Worm (Caenorhabditis elegans) whole organism, L1 larva: Measurements from ENCODE around the gene tag-115.

Experiments
- C34B4.2 ChIP-seq: sonication (generic microtip); optimal IDR thresholded peaks from 2 replicates; lab custom pipeline; 2017; ENCODE audit warnings: mild to moderate bottlenecking, missing genetic modification characterization, missing compliant biosample characterization
- F16B12.6 ChIP-seq: fragments of 150-350 bp; optimal IDR thresholded peaks from 2 replicates; lab custom pipeline; 2014; ENCODE audit warnings: missing biosample characterization, missing genetic modification characterization
- ama-1 ChIP-seq: fragments of 150-350 bp; optimal IDR thresholded peaks from 2 replicates; lab custom pipeline; 2014
- blmp-1 ChIP-seq: fragments of 150-350 bp; optimal IDR thresholded peaks from 2 replicates; lab custom pipeline; 2014; ENCODE audit warnings: missing biosample characterization, missing genetic modification characterization
- ceh-63 ChIP-seq: fragments of 200-800 bp; sonication (Bioruptor generic); optimal IDR thresholded peaks from 2 replicates; lab custom pipeline; 2018; ENCODE audit warnings: mild to moderate bottlenecking, missing genetic modification characterization, missing compliant biosample characterization
- ces-1 ChIP-seq: fragments of 150-350 bp; optimal IDR thresholded peaks from 2 replicates; lab custom pipeline; 2014; ENCODE audit warnings: missing biosample characterization, missing genetic modification reagents, missing genetic modification characterization
- dpl-1 ChIP-seq, 3 experiments: fragments of 150-350 bp in 2 of 3; sonication (generic microtip) in 1 of 3; optimal IDR thresholded peaks; 2 replicates each; lab custom pipeline; 2014 to 2017; ENCODE audit warnings: missing biosample characterization in 3 of 3, missing genetic modification characterization in 3 of 3, missing genetic modification reagents in 3 of 3
- efl-1 ChIP-seq, 4 experiments: fragments of 150-350 bp; optimal IDR thresholded peaks in 3 of 4; peaks in 1 of 4; 1 replicate in 1 of 4; 2 replicates in 3 of 4; lab custom pipeline; 2014; ENCODE audit warnings: missing biosample characterization in 2 of 4, missing genetic modification characterization in 2 of 4, missing genetic modification reagents in 2 of 4
- elt-3 ChIP-seq, 6 experiments: fragments of 150-350 bp in 1 of 6; sonication (generic microtip); optimal IDR thresholded peaks; 2 replicates each; lab custom pipeline; 2017 to 2018; ENCODE audit warnings: missing biosample characterization in 6 of 6, missing genetic modification characterization in 6 of 6, inconsistent platforms in 1 of 6
- fkh-10 ChIP-seq: sonication (generic microtip); optimal IDR thresholded peaks from 2 replicates; lab custom pipeline; 2017; ENCODE audit warnings: missing biosample characterization, missing genetic modification reagents, missing genetic modification characterization
- fkh-4 ChIP-seq: sonication (generic microtip); optimal IDR thresholded peaks from 2 replicates; lab custom pipeline; 2016; ENCODE audit warnings: missing compliant biosample characterization, missing genetic modification characterization, borderline replicate concordance
- grh-1 ChIP-seq: fragments of 200-800 bp; sonication (Bioruptor generic); IDR thresholded peaks from 2 replicates; pipeline ENCODE4 v1.3.6; 2022; ENCODE audit warnings: missing genetic modification reagents, missing genetic modification characterization, missing compliant biosample characterization
- hlh-17 ChIP-seq: fragments of 200-800 bp; sonication (Bioruptor generic); optimal IDR thresholded peaks from 2 replicates; lab custom pipeline; 2018; ENCODE audit warnings: missing genetic modification characterization, mild to moderate bottlenecking, missing compliant biosample characterization, moderate library complexity, borderline replicate concordance
- irx-1 ChIP-seq: sonication (generic microtip); optimal IDR thresholded peaks from 2 replicates; lab custom pipeline; 2016; ENCODE audit warnings: missing genetic modification characterization, missing compliant biosample characterization
- jun-1 ChIP-seq: fragments of 150-350 bp; optimal IDR thresholded peaks from 2 replicates; lab custom pipeline; 2014; ENCODE audit warnings: missing biosample characterization, missing genetic modification reagents, missing genetic modification characterization
- lin-13 ChIP-seq: fragments of 150-350 bp; optimal IDR thresholded peaks from 2 replicates; lab custom pipeline; 2014; ENCODE audit warnings: missing biosample characterization, missing genetic modification reagents, missing genetic modification characterization
- lin-14 ChIP-seq: fragments of 200-800 bp; sonication (Bioruptor generic); optimal IDR thresholded peaks from 2 replicates; lab custom pipeline; 2018; ENCODE audit warnings: mild to moderate bottlenecking, missing genetic modification characterization, moderate library complexity, missing compliant biosample characterization
- lin-15B ChIP-seq: fragments of 150-350 bp; sonication (generic microtip); optimal IDR thresholded peaks from 3 replicates; lab custom pipeline; 2014; ENCODE audit warnings: missing biosample characterization, missing genetic modification characterization
- lin-35 ChIP-seq, 2 experiments: fragments of 150-350 bp; optimal IDR thresholded peaks; 2 replicates each; lab custom pipeline; 2014; ENCODE audit warnings: missing biosample characterization in 2 of 2, missing genetic modification characterization in 2 of 2, missing genetic modification reagents in 2 of 2
- lin-39 ChIP-seq: fragments of 150-350 bp; optimal IDR thresholded peaks from 2 replicates; lab custom pipeline; 2014; ENCODE audit warnings: missing biosample characterization, missing genetic modification reagents, missing genetic modification characterization
- lir-3 ChIP-seq: sonication (generic microtip); optimal IDR thresholded peaks from 2 replicates; lab custom pipeline; 2016; ENCODE audit warnings: mild to moderate bottlenecking, missing genetic modification characterization, moderate library complexity, missing compliant biosample characterization; ENCODE audit not compliant: poor library complexity
- lsy-2 ChIP-seq, 2 experiments: fragments of 150-350 bp; optimal IDR thresholded peaks; 2 replicates each; lab custom pipeline; 2014; ENCODE audit warnings: missing biosample characterization in 2 of 2, missing genetic modification characterization in 2 of 2
- nhr-11 ChIP-seq: fragments of 150-350 bp; optimal IDR thresholded peaks from 2 replicates; lab custom pipeline; 2014; ENCODE audit warnings: missing biosample characterization, missing genetic modification characterization
- nhr-12 ChIP-seq: sonication (generic microtip); optimal IDR thresholded peaks from 2 replicates; lab custom pipeline; 2017; ENCODE audit warnings: missing biosample characterization, missing genetic modification characterization
- nhr-19 ChIP-seq: fragments of 200-800 bp; sonication (Bioruptor generic); conservative IDR thresholded peaks from 2 replicates; pipeline ENCODE4 v1.3.6; 2022; ENCODE audit warnings: missing genetic modification characterization, missing compliant biosample characterization
- nhr-237 ChIP-seq: fragments of 150-350 bp; optimal IDR thresholded peaks from 2 replicates; lab custom pipeline; 2014; ENCODE audit warnings: missing biosample characterization, missing genetic modification characterization
- nhr-28 ChIP-seq: fragments of 150-350 bp; optimal IDR thresholded peaks from 2 replicates; lab custom pipeline; 2014; ENCODE audit warnings: missing biosample characterization, missing genetic modification characterization
- nhr-47 ChIP-seq: sonication (generic microtip); optimal IDR thresholded peaks from 2 replicates; lab custom pipeline; 2016; ENCODE audit warnings: mild to moderate bottlenecking, missing genetic modification characterization, moderate library complexity, missing compliant biosample characterization
- nhr-71 ChIP-seq: sonication (generic microtip); optimal IDR thresholded peaks from 2 replicates; lab custom pipeline; 2016; ENCODE audit warnings: mild to moderate bottlenecking, missing genetic modification characterization, moderate library complexity, missing compliant biosample characterization
- nhr-76 ChIP-seq: sonication (generic microtip); optimal IDR thresholded peaks from 2 replicates; lab custom pipeline; 2017; ENCODE audit warnings: missing biosample characterization, missing genetic modification characterization
- nhr-77 ChIP-seq: fragments of 150-350 bp; optimal IDR thresholded peaks from 2 replicates; lab custom pipeline; 2014; ENCODE audit warnings: missing biosample characterization, missing genetic modification characterization
- nhr-84 ChIP-seq: sonication (generic microtip); optimal IDR thresholded peaks from 2 replicates; lab custom pipeline; 2017; ENCODE audit warnings: missing biosample characterization, missing genetic modification characterization
- nhr-85 ChIP-seq: sonication (generic microtip); peaks from one replicate; lab custom pipeline; 2016; ENCODE audit warnings: missing genetic modification characterization, inconsistent platforms, missing compliant biosample characterization
- nhr-90 ChIP-seq: sonication (generic microtip); optimal IDR thresholded peaks from 2 replicates; lab custom pipeline; 2016; ENCODE audit warnings: mild to moderate bottlenecking, missing genetic modification characterization, missing compliant biosample characterization; ENCODE audit not compliant: poor library complexity
- pqm-1 ChIP-seq: sonication (generic microtip); optimal IDR thresholded peaks from 3 replicates; lab custom pipeline; 2017; ENCODE audit warnings: missing biosample characterization, missing genetic modification characterization
- skn-1 ChIP-seq: fragments of 150-350 bp; optimal IDR thresholded peaks from 2 replicates; lab custom pipeline; 2014; ENCODE audit warnings: missing biosample characterization, missing genetic modification characterization
- snpc-4 ChIP-seq: fragments of 150-350 bp; optimal IDR thresholded peaks from 2 replicates; lab custom pipeline; 2014; ENCODE audit warnings: missing biosample characterization, missing genetic modification characterization
- snu-23 ChIP-seq: sonication (generic microtip); optimal IDR thresholded peaks from 2 replicates; lab custom pipeline; 2016; ENCODE audit warnings: missing genetic modification characterization, missing compliant biosample characterization
- sox-4 ChIP-seq: sonication (generic microtip); optimal IDR thresholded peaks from 2 replicates; lab custom pipeline; 2016; ENCODE audit warnings: missing genetic modification characterization, missing compliant biosample characterization
- sptf-1 ChIP-seq: fragments of 150-350 bp; optimal IDR thresholded peaks from 2 replicates; lab custom pipeline; 2014; ENCODE audit warnings: missing biosample characterization, missing genetic modification characterization
- sup-37 ChIP-seq: fragments of 200-800 bp; sonication (Bioruptor generic); optimal IDR thresholded peaks from 2 replicates; lab custom pipeline; 2018; ENCODE audit warnings: mild to moderate bottlenecking, missing genetic modification characterization, missing compliant biosample characterization
- swsn-7 ChIP-seq: sonication (generic microtip); optimal IDR thresholded peaks from 2 replicates; lab custom pipeline; 2016; ENCODE audit warnings: missing genetic modification characterization, missing compliant biosample characterization
- tbx-2 ChIP-seq: sonication (generic microtip); optimal IDR thresholded peaks from 2 replicates; lab custom pipeline; 2016; ENCODE audit warnings: missing genetic modification characterization, missing compliant biosample characterization
- tlp-1 ChIP-seq: fragments of 150-350 bp; optimal IDR thresholded peaks from 2 replicates; lab custom pipeline; 2014; ENCODE audit warnings: missing biosample characterization, missing genetic modification characterization
- unc-130 ChIP-seq: fragments of 150-350 bp; optimal IDR thresholded peaks from 2 replicates; lab custom pipeline; 2017; ENCODE audit warnings: missing biosample characterization, missing genetic modification characterization, inconsistent platforms
- unc-30 ChIP-seq: sonication (generic microtip); optimal IDR thresholded peaks from 2 replicates; lab custom pipeline; 2017; ENCODE audit warnings: missing biosample characterization, missing genetic modification characterization
- unc-98 ChIP-seq: fragments of 200-800 bp; sonication (Bioruptor generic); IDR thresholded peaks from 2 replicates; pipeline ENCODE4 v1.3.6; 2022; ENCODE audit warnings: missing genetic modification characterization, missing compliant biosample characterization
- vab-15 ChIP-seq: sonication (generic microtip); optimal IDR thresholded peaks from 2 replicates; lab custom pipeline; 2017; ENCODE audit warnings: missing genotype, mild to moderate bottlenecking, missing genetic modification characterization, missing compliant biosample characterization
- xbp-1 ChIP-seq: sonication (generic microtip); optimal IDR thresholded peaks from 2 replicates; lab custom pipeline; 2016; ENCODE audit warnings: missing genetic modification characterization, missing compliant biosample characterization
- zip-4 ChIP-seq: fragments of 200-800 bp; sonication (Bioruptor generic); optimal IDR thresholded peaks from 2 replicates; lab custom pipeline; 2018; ENCODE audit warnings: mild to moderate bottlenecking, missing genetic modification characterization, moderate library complexity, missing compliant biosample characterization
- ztf-4 ChIP-seq: fragments of 150-350 bp; optimal IDR thresholded peaks from 2 replicates; lab custom pipeline; 2014; ENCODE audit warnings: missing biosample characterization, missing genetic modification characterization

tag-115 gene

DNA sequence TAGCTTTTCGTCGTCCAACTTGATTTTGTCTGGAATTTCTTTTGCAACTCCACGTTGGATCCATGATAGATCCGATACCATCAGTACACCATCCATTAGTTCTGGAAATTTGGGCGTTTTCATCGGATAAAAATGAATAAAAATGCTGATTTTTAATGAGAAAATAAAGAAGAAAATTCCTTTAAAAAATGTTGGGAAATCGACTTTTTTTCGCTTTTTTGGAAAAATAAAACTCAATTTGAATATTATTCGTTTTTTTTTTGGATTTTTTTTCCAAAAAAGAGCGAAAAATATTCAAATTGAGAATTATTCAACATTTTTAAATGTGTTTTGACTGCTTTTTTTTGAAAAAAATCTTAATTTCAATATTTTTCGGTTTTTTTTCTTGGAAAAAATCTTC lies 2.7 kb downstream of the tag-115 start, which contains the start of gene pwp-1:
Gene pwp-1 (minus strand): TSS at position 101 of the 400 bp plus-strand sequence.
- no peak for TF ChIP-seq nhr-237 (tag; lab: Kevin White, UChicago)
- no peak for TF ChIP-seq nhr-12 (tag; lab: Kevin White, UChicago)
- no peak for TF ChIP-seq nhr-28 (tag; lab: Kevin White, UChicago)
- TF ChIP-seq nhr-77 (tag; lab: Kevin White, UChicago), result no peak
- no peak for TF ChIP-seq ces-1
- no peak for TF ChIP-seq unc-98 (GFP tag; lab: Robert Waterston, UW)
- TF ChIP-seq swsn-7, result no peak
- no peak for TF ChIP-seq grh-1 (GFP tag; lab: Robert Waterston, UW)
- TF ChIP-seq ama-1 (lab: Kevin White, UChicago), result no peak
- TF ChIP-seq ceh-63 (GFP tag; lab: Kevin White, UChicago), result no peak
- no peak for TF ChIP-seq xbp-1 (tag; lab: Kevin White, UChicago)
- TF ChIP-seq fkh-4, result no peak
- no peak for TF ChIP-seq tlp-1 (tag; lab: Kevin White, UChicago)

ce11 chrIV:13231393-13231792 lies 7.8 kb downstream of the tag-115 start:
- TF ChIP-seq nhr-19 (GFP tag; lab: Robert Waterston, UW) (no peak), tlp-1 (tag; lab: Kevin White, UChicago) (no peak), sox-4 (tag; lab: Kevin White, UChicago) (no peak), nhr-90 (tag; lab: Kevin White, UChicago) (no peak), grh-1 (GFP tag; lab: Robert Waterston, UW) (no peak), lin-13 (no peak), irx-1 (no peak), snpc-4 (tag; lab: Kevin White, UChicago) (no peak), skn-1 (tag; lab: Kevin White, UChicago) (peak; percentile 6), dpl-1 (GFP tag; optimal IDR thresholded peaks at IDR 0.05; lab: Kevin White, UChicago) (peak; percentile 15 to 68 (median 40)), C34B4.2 (tag; lab: Kevin White, UChicago) (no peak), lir-3 (tag; lab: Kevin White, UChicago) (no peak), pqm-1 (tag; lab: Kevin White, UChicago) (no peak), nhr-77 (tag; lab: Kevin White, UChicago) (no peak), ztf-4 (tag; lab: Kevin White, UChicago) (no peak), sup-37 (GFP tag; lab: Kevin White, UChicago) (no peak), unc-30 (tag; lab: Kevin White, UChicago) (no peak), nhr-85 (tag; lab: Kevin White, UChicago) (no peak), lsy-2 (tag; optimal IDR thresholded peaks at IDR 0.05; lab: Kevin White, UChicago) (peak; percentile 95 to 99), ama-1 (lab: Kevin White, UChicago) (no peak), elt-3 (tag; optimal IDR thresholded peaks at IDR 0.05; lab: Kevin White, UChicago) (no peak), lin-15B (tag; lab: Kevin White, UChicago) (peak; percentile 39), zip-4 (GFP tag; lab: Kevin White, UChicago) (no peak), blmp-1 (tag; lab: Kevin White, UChicago) (peak; percentile 63), ceh-63 (GFP tag; lab: Kevin White, UChicago) (no peak), snu-23 (peak; percentile 55), vab-15 (tag; lab: Kevin White, UChicago) (no peak), swsn-7 (peak; percentile 11), fkh-10 (GFP tag; lab: Kevin White, UChicago) (no peak), efl-1 (optimal IDR thresholded peaks at IDR 0.05; lab: Kevin White, UChicago) (peak; percentile 51 to 59), efl-1 (GFP tag; optimal IDR thresholded peaks at IDR 0.05 in 1 of 2; lab: Kevin White, UChicago) (peak; percentile 65 to 82), jun-1 (no peak), lin-35 (GFP tag; optimal IDR thresholded peaks at IDR 0.05; lab: Kevin White, UChicago) (peak; percentile 51 to 77), nhr-76 (tag; lab: Kevin White, UChicago) (no peak), tbx-2 (tag; lab: Kevin White, UChicago) (no peak), lin-14 (no peak), fkh-4 (no peak), nhr-47 (tag; lab: Kevin White, UChicago) (peak; percentile 1), lin-39 (tag; lab: Kevin White, UChicago) (no peak), nhr-71 (tag; lab: Kevin White, UChicago) (peak; percentile 35), nhr-11 (tag; lab: Kevin White, UChicago) (no peak), F16B12.6 (tag; lab: Kevin White, UChicago) (peak; percentile 94), nhr-84 (tag; lab: Kevin White, UChicago) (no peak), unc-98 (GFP tag; lab: Robert Waterston, UW) (no peak), hlh-17 (no peak), unc-130 (peak; percentile 79), sptf-1 (no peak)
